Worm (Caenorhabditis elegans): ENCODE measurements around the gene C05C10.5.

The C05C10.5 gene

DNA sequence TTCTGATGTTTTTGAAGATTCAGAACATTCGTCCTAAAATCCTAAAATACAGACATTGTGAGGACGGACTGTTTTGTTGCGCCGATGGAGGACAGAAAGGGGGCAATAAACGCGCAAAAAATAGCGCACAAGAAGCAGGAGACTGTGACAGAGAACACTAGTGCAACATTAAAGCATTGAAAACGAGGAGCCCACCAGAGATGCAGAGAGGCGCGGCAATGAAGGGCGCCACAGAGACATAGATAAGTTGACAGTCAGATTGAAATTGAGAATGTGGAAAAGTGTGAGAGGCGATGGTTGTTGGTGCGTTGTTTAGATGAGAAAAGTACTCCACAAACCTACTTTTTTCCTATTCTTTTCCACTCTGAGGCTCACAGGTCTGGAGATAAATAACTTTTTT lies 36.1 kb downstream of the C05C10.5 start, which contains the start of gene aakg-5:
aakg-5 (minus strand) TSS at position 159 of the 400 bp plus-strand sequence.
- TF ChIP-seq aha-1 (tag; optimal IDR thresholded peaks at IDR 0.05) (no peak), mab-9 (GFP tag; IDR thresholded peaks at IDR 0.05) (0 out of 2 replicates have a peak, but pooled peaks have one; percentile 57), mep-1 (tag; optimal IDR thresholded peaks at IDR 0.05) (peak; percentile 72), blmp-1 (tag; optimal IDR thresholded peaks at IDR 0.05) (peak; percentile 86), unc-130 (tag; optimal IDR thresholded peaks at IDR 0.05) (peak; percentile 54), zag-1 (tag; optimal IDR thresholded peaks at IDR 0.05) (no peak), tlp-1 (tag; optimal IDR thresholded peaks at IDR 0.05) (no peak), ceh-63 (GFP tag; optimal IDR thresholded peaks at IDR 0.05) (no peak), xbp-1 (tag; optimal IDR thresholded peaks at IDR 0.05) (peak; percentile 79), pag-3 (tag; optimal IDR thresholded peaks at IDR 0.05; ENCODE audit: borderline replicate concordance, insufficient read depth) (no peak), aly-2 (tag; optimal IDR thresholded peaks at IDR 0.05) (no peak), unc-62 (GFP tag; optimal IDR thresholded peaks at IDR 0.05) (no peak), egl-27 (tag; optimal IDR thresholded peaks at IDR 0.05) (peak; percentile 28 to 72), grh-1 (GFP tag; IDR thresholded peaks at IDR 0.05) (peak; percentile 88), efl-1 (optimal IDR thresholded peaks at IDR 0.05) (peak; percentile 84 to 92), efl-1 (GFP tag; optimal IDR thresholded peaks at IDR 0.05 in 1 of 2) (peak; percentile 58 to 94), nhr-28 (tag; optimal IDR thresholded peaks at IDR 0.05) (no peak), mdl-1 (tag; optimal IDR thresholded peaks at IDR 0.05) (peak in 1 of 2 experiments; percentile 87), zip-4 (GFP tag; optimal IDR thresholded peaks at IDR 0.05) (no peak), lir-3 (tag; optimal IDR thresholded peaks at IDR 0.05; ENCODE audit: poor library complexity) (peak; percentile 51), dsc-1 (tag; optimal IDR thresholded peaks at IDR 0.05) (peak; percentile 70), ceh-82 (tag; optimal IDR thresholded peaks at IDR 0.05) (peak; percentile 59 to 74 (median 72)), nhr-47 (tag; optimal IDR thresholded peaks at IDR 0.05) (peak; percentile 88), unc-98 (GFP tag; IDR thresholded peaks at IDR 0.05) (no peak), hlh-4 (tag; optimal IDR thresholded peaks at IDR 0.05) (no peak), unc-30 (tag; optimal IDR thresholded peaks at IDR 0.05) (no peak), lin-15B (tag; optimal IDR thresholded peaks at IDR 0.05) (no peak), efl-3 (GFP tag; optimal IDR thresholded peaks at IDR 0.05) (no peak), ceh-8 (GFP tag; optimal IDR thresholded peaks at IDR 0.05) (no peak), lin-35 (GFP tag; optimal IDR thresholded peaks at IDR 0.05) (peak; percentile 72 to 88), isw-1 (GFP tag; IDR thresholded peaks at IDR 0.05) (0 out of 2 replicates have a peak, but pooled peaks have one; percentile 28), egl-13 (tag; optimal IDR thresholded peaks at IDR 0.05) (no peak), ces-1 (GFP tag; optimal IDR thresholded peaks at IDR 0.05) (no peak), elt-3 (tag; optimal IDR thresholded peaks at IDR 0.05) (peak in 5 of 6 experiments; percentile 36 to 86 (median 56)), sup-37 (GFP tag; optimal IDR thresholded peaks at IDR 0.05) (no peak), pqm-1 (tag; optimal IDR thresholded peaks at IDR 0.05) (no peak), ceh-90 (tag; optimal IDR thresholded peaks at IDR 0.05) (no peak), lsy-2 (tag; optimal IDR thresholded peaks at IDR 0.05) (peak; percentile 78 to 89), lin-13 (GFP tag; optimal IDR thresholded peaks at IDR 0.05) (peak; percentile 88), ets-5 (GFP tag; IDR thresholded peaks at IDR 0.05) (no peak), pax-3 (tag; optimal IDR thresholded peaks at IDR 0.05) (peak; percentile 21), nhr-71 (tag; optimal IDR thresholded peaks at IDR 0.05) (peak; percentile 96), skn-1 (tag; optimal IDR thresholded peaks at IDR 0.05) (peak; percentile 90), C34B4.2 (tag; optimal IDR thresholded peaks at IDR 0.05) (no peak), sox-4 (tag; optimal IDR thresholded peaks at IDR 0.05) (no peak), nhr-12 (tag; optimal IDR thresholded peaks at IDR 0.05) (no peak), nhr-84 (tag; optimal IDR thresholded peaks at IDR 0.05) (no peak), nhr-85 (tag) (peak; percentile 99), nhr-76 (tag; optimal IDR thresholded peaks at IDR 0.05) (no peak), swsn-7 (tag; optimal IDR thresholded peaks at IDR 0.05) (peak; percentile 90), rnt-1 (tag; optimal IDR thresholded peaks at IDR 0.05) (peak; percentile 90), F16B12.6 (tag; optimal IDR thresholded peaks at IDR 0.05) (peak; percentile 28), lin-39 (tag; optimal IDR thresholded peaks at IDR 0.05) (peak; percentile 46)
